Worm (Caenorhabditis elegans) whole organism, late embryonic: Measurements from ENCODE around the gene C35D6.4.

Experiments
- C08G9.2 ChIP-seq: sonication (generic microtip); optimal IDR thresholded peaks from 2 replicates; lab custom pipeline; 2016; ENCODE audit warnings: mild to moderate bottlenecking, missing genetic modification characterization, moderate library complexity, missing compliant biosample characterization
- C38D4.7 ChIP-seq: fragments of 200-800 bp; sonication (Bioruptor generic); optimal IDR thresholded peaks from 2 replicates; lab custom pipeline; 2018; ENCODE audit warnings: mild to moderate bottlenecking, missing genetic modification characterization, moderate library complexity, missing compliant biosample characterization
- F13H6.1 ChIP-seq: sonication (generic microtip); optimal IDR thresholded peaks from 2 replicates; lab custom pipeline; 2016; ENCODE audit warnings: missing genetic modification characterization, missing compliant biosample characterization
- K02D7.2 ChIP-seq: sonication (generic microtip); optimal IDR thresholded peaks from 2 replicates; lab custom pipeline; 2017; ENCODE audit warnings: mild to moderate bottlenecking, missing genetic modification characterization, missing compliant biosample characterization
- T23F11.4 ChIP-seq: fragments of 200-800 bp; sonication (Bioruptor generic); optimal IDR thresholded peaks from 2 replicates; lab custom pipeline; 2018; ENCODE audit warnings: mild to moderate bottlenecking, missing genetic modification characterization, missing compliant biosample characterization
- Y22D7AL.16 ChIP-seq: sonication (generic microtip); optimal IDR thresholded peaks from 2 replicates; lab custom pipeline; 2016; ENCODE audit warnings: missing genetic modification characterization, missing compliant biosample characterization
- ahr-1 ChIP-seq: sonication (generic microtip); optimal IDR thresholded peaks from 2 replicates; lab custom pipeline; 2016; ENCODE audit warnings: missing genetic modification characterization, missing compliant biosample characterization
- ceh-14 ChIP-seq: sonication (generic microtip); optimal IDR thresholded peaks from 2 replicates; lab custom pipeline; 2016; ENCODE audit warnings: missing genotype, missing genetic modification characterization, missing compliant biosample characterization
- ceh-18 ChIP-seq: sonication (generic microtip); optimal IDR thresholded peaks from 2 replicates; lab custom pipeline; 2016; ENCODE audit warnings: missing genetic modification characterization, missing compliant biosample characterization
- ceh-2 ChIP-seq: sonication (generic microtip); optimal IDR thresholded peaks from 2 replicates; lab custom pipeline; 2016; ENCODE audit warnings: missing genotype, missing genetic modification characterization, missing compliant biosample characterization
- ceh-24 ChIP-seq: sonication (generic microtip); optimal IDR thresholded peaks from 2 replicates; lab custom pipeline; 2016; ENCODE audit warnings: mild to moderate bottlenecking, missing genetic modification characterization, missing compliant biosample characterization
- ceh-30 ChIP-seq: fragments of 150-350 bp; optimal IDR thresholded peaks from 2 replicates; lab custom pipeline; 2014; ENCODE audit warnings: missing biosample characterization, missing genetic modification characterization
- ceh-31 ChIP-seq: sonication (generic microtip); optimal IDR thresholded peaks from 2 replicates; lab custom pipeline; 2016; ENCODE audit warnings: missing genetic modification characterization, missing compliant biosample characterization
- ceh-34 ChIP-seq: sonication (generic microtip); optimal IDR thresholded peaks from 2 replicates; lab custom pipeline; 2016; ENCODE audit warnings: mild to moderate bottlenecking, missing genetic modification characterization, missing compliant biosample characterization
- ceh-45 ChIP-seq: fragments of 200-800 bp; sonication (Bioruptor generic); IDR thresholded peaks from 2 replicates; pipeline ENCODE4 v1.3.6; 2022; ENCODE audit warnings: missing genetic modification reagents, missing genetic modification characterization, missing compliant biosample characterization
- ceh-6 ChIP-seq: fragments of 200-800 bp; sonication (Bioruptor generic); optimal IDR thresholded peaks from 2 replicates; lab custom pipeline; 2018; ENCODE audit warnings: mild to moderate bottlenecking, missing genetic modification characterization, missing compliant biosample characterization
- ceh-9 ChIP-seq: sonication (generic microtip); optimal IDR thresholded peaks from 2 replicates; lab custom pipeline; 2016; ENCODE audit warnings: mild to moderate bottlenecking, missing genetic modification characterization, inconsistent platforms, missing compliant biosample characterization
- che-1 ChIP-seq: sonication (generic microtip); optimal IDR thresholded peaks from 2 replicates; lab custom pipeline; 2016; ENCODE audit warnings: mild to moderate bottlenecking, missing genetic modification characterization, missing compliant biosample characterization
- dmd-4 ChIP-seq: sonication (generic microtip); optimal IDR thresholded peaks from 2 replicates; lab custom pipeline; 2016; ENCODE audit warnings: borderline replicate concordance, missing genetic modification characterization, missing compliant biosample characterization
- dve-1 ChIP-seq: sonication (generic microtip); optimal IDR thresholded peaks from 2 replicates; lab custom pipeline; 2017; ENCODE audit warnings: antibody characterized with exemption, mild to moderate bottlenecking, missing genetic modification characterization, missing compliant biosample characterization
- elt-4 ChIP-seq: sonication (generic microtip); optimal IDR thresholded peaks from 2 replicates; lab custom pipeline; 2016; ENCODE audit warnings: missing genetic modification characterization, missing compliant biosample characterization
- ets-4 ChIP-seq: sonication (generic microtip); optimal IDR thresholded peaks from 2 replicates; lab custom pipeline; 2016; ENCODE audit warnings: missing genetic modification characterization, missing compliant biosample characterization
- fax-1 ChIP-seq: sonication (generic microtip); optimal IDR thresholded peaks from 2 replicates; lab custom pipeline; 2016; ENCODE audit warnings: missing genotype, missing genetic modification characterization, missing compliant biosample characterization
- fkh-10 ChIP-seq: fragments of 150-350 bp; optimal IDR thresholded peaks from 2 replicates; lab custom pipeline; 2014; ENCODE audit warnings: missing biosample characterization, missing genetic modification reagents, missing genetic modification characterization
- fkh-6 ChIP-seq: sonication (generic microtip); optimal IDR thresholded peaks from 2 replicates; lab custom pipeline; 2016; ENCODE audit warnings: missing genetic modification characterization, missing compliant biosample characterization
- hlh-13 ChIP-seq: fragments of 200-800 bp; sonication (Bioruptor generic); optimal IDR thresholded peaks from 2 replicates; lab custom pipeline; 2018; ENCODE audit warnings: mild to moderate bottlenecking, missing genetic modification characterization, missing compliant biosample characterization
- hlh-30 ChIP-seq: sonication (generic microtip); optimal IDR thresholded peaks from 2 replicates; lab custom pipeline; 2017; ENCODE audit warnings: antibody characterized with exemption, missing genetic modification characterization, missing compliant biosample characterization; ENCODE audit not compliant: insufficient read depth
- hlh-6 ChIP-seq: sonication (generic microtip); optimal IDR thresholded peaks from 2 replicates; lab custom pipeline; 2016; ENCODE audit warnings: missing genotype, missing genetic modification characterization, missing compliant biosample characterization
- lin-11 ChIP-seq: fragments of 200-800 bp; sonication (Bioruptor generic); optimal IDR thresholded peaks from 2 replicates; lab custom pipeline; 2018; ENCODE audit warnings: mild to moderate bottlenecking, missing genetic modification characterization, missing compliant biosample characterization
- mec-3 ChIP-seq: sonication (generic microtip); optimal IDR thresholded peaks from 2 replicates; lab custom pipeline; 2016; ENCODE audit warnings: borderline replicate concordance, missing genetic modification characterization, missing compliant biosample characterization
- nfya-1 ChIP-seq: sonication (generic microtip); optimal IDR thresholded peaks from 2 replicates; lab custom pipeline; 2017; ENCODE audit warnings: missing genetic modification characterization, mild to moderate bottlenecking, missing compliant biosample characterization, antibody characterized with exemption, moderate library complexity
- nhr-11 ChIP-seq: fragments of 150-350 bp; optimal IDR thresholded peaks from 2 replicates; lab custom pipeline; 2014; ENCODE audit warnings: missing biosample characterization, missing genetic modification characterization
- pat-9 ChIP-seq: fragments of 200-800 bp; sonication (Bioruptor generic); optimal IDR thresholded peaks from 2 replicates; lab custom pipeline; 2018; ENCODE audit warnings: mild to moderate bottlenecking, missing genetic modification characterization, moderate library complexity, missing compliant biosample characterization
- pqm-1 ChIP-seq: sonication (generic microtip); optimal IDR thresholded peaks from 2 replicates; lab custom pipeline; 2016; ENCODE audit warnings: missing genetic modification characterization, missing compliant biosample characterization
- sox-4 ChIP-seq: sonication (generic microtip); optimal IDR thresholded peaks from 2 replicates; lab custom pipeline; 2017; ENCODE audit warnings: mild to moderate bottlenecking, missing genetic modification characterization, inconsistent platforms, missing compliant biosample characterization
- tbx-2 ChIP-seq: sonication (generic microtip); optimal IDR thresholded peaks from 2 replicates; lab custom pipeline; 2016; ENCODE audit warnings: missing genetic modification characterization, missing compliant biosample characterization
- ttx-3 ChIP-seq: sonication (generic microtip); optimal IDR thresholded peaks from 2 replicates; lab custom pipeline; 2016; ENCODE audit warnings: missing genetic modification reagents, missing genetic modification characterization, missing compliant biosample characterization
- unc-3 ChIP-seq, 2 experiments: fragments of 200-800 bp in 1 of 2; sonication (Bioruptor generic) in 1 of 2; sonication (generic microtip) in 1 of 2; conservative IDR thresholded peaks in 1 of 2; optimal IDR thresholded peaks in 1 of 2; 2 replicates each; pipeline versions ENCODE4 v1.3.6 to Lab custom; 2016 to 2022; ENCODE audit warnings: missing compliant biosample characterization in 2 of 2, missing genetic modification characterization in 2 of 2, missing genetic modification reagents in 1 of 2
- unc-42 ChIP-seq: sonication (generic microtip); optimal IDR thresholded peaks from 2 replicates; lab custom pipeline; 2016; ENCODE audit warnings: missing genotype, missing genetic modification characterization, missing compliant biosample characterization
- unc-55 ChIP-seq: sonication (generic microtip); optimal IDR thresholded peaks from 2 replicates; lab custom pipeline; 2017; ENCODE audit warnings: missing biosample characterization, missing genetic modification reagents, missing genetic modification characterization
- ztf-16 ChIP-seq: sonication (generic microtip); optimal IDR thresholded peaks from 2 replicates; lab custom pipeline; 2017; ENCODE audit warnings: missing genetic modification characterization, missing compliant biosample characterization

The C35D6.4 gene

DNA sequence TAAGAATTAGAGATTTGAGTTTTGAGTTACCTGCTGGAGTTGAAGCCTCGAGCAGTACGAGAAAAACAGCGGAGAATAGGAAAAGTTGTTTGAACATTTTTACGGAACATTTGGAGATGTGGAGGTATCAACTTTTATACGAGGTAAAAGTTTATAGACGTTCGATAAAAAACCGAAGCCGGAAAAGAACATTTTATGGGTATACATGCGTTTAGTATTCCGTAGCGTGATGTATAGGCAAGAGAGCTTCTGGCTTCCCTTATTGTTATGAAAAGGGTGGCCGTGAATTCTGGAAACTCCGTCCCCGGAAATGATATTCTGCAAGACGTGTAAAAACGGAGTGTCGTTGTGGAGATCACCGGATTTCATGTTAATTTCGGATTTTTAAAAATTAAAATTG, 30.4 kb upstream of the C35D6.4 start, which contains the start of gene K03D3.5:
K03D3.5 (minus strand) TSS at position 101 of the 400 bp plus-strand sequence.
- no peak for TF ChIP-seq nhr-11
- TF ChIP-seq ceh-6 (GFP tag; lab: Kevin White, UChicago): no peak
- no peak for TF ChIP-seq pat-9 (tag; lab: Kevin White, UChicago)
- no peak for TF ChIP-seq dve-1
- TF ChIP-seq F13H6.1 (tag; lab: Kevin White, UChicago): no peak
- TF ChIP-seq ztf-16 (tag; lab: Kevin White, UChicago): no peak
- TF ChIP-seq hlh-6 (tag; lab: Kevin White, UChicago): no peak
- TF ChIP-seq ahr-1: no peak
- no peak for TF ChIP-seq Y22D7AL.16 (tag; lab: Kevin White, UChicago)
- no peak for TF ChIP-seq K02D7.2 (tag; lab: Kevin White, UChicago)
- TF ChIP-seq fax-1 (tag; lab: Kevin White, UChicago): no peak
- no peak for TF ChIP-seq hlh-13 (GFP tag; lab: Kevin White, UChicago)
- no peak for TF ChIP-seq hlh-30 (tag; lab: Kevin White, UChicago)
- no peak for TF ChIP-seq unc-55
- no peak for TF ChIP-seq unc-3 (GFP tag; conservative IDR thresholded peaks at IDR 0.05; lab: Robert Waterston, UW)
- no peak for TF ChIP-seq unc-3 (tag; optimal IDR thresholded peaks at IDR 0.05; lab: Kevin White, UChicago)
- no peak for TF ChIP-seq mec-3 (tag; lab: Kevin White, UChicago)
- TF ChIP-seq ceh-24 (tag; lab: Kevin White, UChicago): no peak
- TF ChIP-seq che-1 (tag; lab: Kevin White, UChicago): no peak
- no peak for TF ChIP-seq elt-4 (tag; lab: Kevin White, UChicago)
- no peak for TF ChIP-seq C08G9.2

DNA sequence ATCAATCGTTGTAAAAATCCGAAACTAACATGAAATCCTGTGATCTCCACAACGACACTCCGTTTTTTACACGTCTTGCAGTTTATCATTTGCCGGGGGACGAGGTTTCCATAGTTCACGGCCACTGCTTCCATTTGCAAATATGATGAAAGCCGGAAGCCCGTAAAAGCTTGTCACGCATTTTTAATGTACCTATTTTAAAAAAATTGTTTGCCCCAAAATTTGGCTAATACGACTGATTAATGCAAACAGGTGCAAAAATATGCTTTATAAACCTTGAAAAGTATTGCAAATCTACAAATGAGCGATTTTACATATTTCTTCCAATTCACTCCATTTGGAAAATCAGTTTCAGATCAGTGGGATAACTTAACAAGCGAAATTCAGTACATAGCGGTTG, 29.9 kb upstream of the C35D6.4 start, which contains the start of gene srz-61:
srz-61 (plus strand) TSS at position 301 of the 400 bp plus-strand sequence.
- TF ChIP-seq ceh-24 (tag; lab: Kevin White, UChicago) (no peak), sox-4 (tag; lab: Kevin White, UChicago) (no peak), Y22D7AL.16 (tag; lab: Kevin White, UChicago) (no peak), fkh-10 (GFP tag; lab: Kevin White, UChicago) (no peak), ets-4 (tag; lab: Kevin White, UChicago) (no peak), ceh-34 (no peak), dmd-4 (tag; lab: Kevin White, UChicago) (no peak), pqm-1 (tag; lab: Kevin White, UChicago) (no peak), K02D7.2 (tag; lab: Kevin White, UChicago) (no peak), nfya-1 (no peak), tbx-2 (tag; lab: Kevin White, UChicago) (no peak)

DNA sequence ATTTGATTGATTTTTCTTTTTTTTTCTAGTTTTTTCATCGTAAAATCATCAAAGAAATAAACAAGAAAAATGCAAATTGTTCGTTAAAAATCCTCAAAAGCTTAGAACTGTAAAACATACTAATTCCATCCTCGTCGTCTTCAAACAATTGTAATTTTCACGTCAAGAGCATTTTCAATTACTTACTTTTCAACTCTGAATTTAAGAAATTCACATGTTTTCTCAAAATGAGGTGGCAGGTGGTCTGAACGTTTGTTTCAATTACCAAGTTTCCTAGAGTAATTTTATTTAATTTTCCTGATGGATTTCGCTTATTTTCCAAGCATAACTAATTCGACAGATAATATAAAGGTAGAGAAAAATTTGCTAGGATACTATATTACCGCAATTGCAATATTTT, 27.4 kb upstream of the C35D6.4 start, which contains the start of gene srz-104:
srz-104 (plus strand) TSS at position 301 of the 400 bp plus-strand sequence.
- TF ChIP-seq fax-1 (tag; lab: Kevin White, UChicago): no peak
- no peak for TF ChIP-seq fkh-6 (tag; lab: Kevin White, UChicago)
- TF ChIP-seq pat-9 (tag; lab: Kevin White, UChicago): no peak
- TF ChIP-seq ceh-34: no peak
- no peak for TF ChIP-seq T23F11.4 (GFP tag; lab: Kevin White, UChicago)
- no peak for TF ChIP-seq ceh-9 (tag; lab: Kevin White, UChicago)
- TF ChIP-seq ahr-1: no peak
- no peak for TF ChIP-seq ceh-14 (tag; lab: Kevin White, UChicago)
- no peak for TF ChIP-seq ceh-30 (tag; lab: Kevin White, UChicago)
- no peak for TF ChIP-seq unc-42 (tag; lab: Kevin White, UChicago)
- no peak for TF ChIP-seq ceh-45 (GFP tag; lab: Robert Waterston, UW)
- TF ChIP-seq ceh-2 (tag; lab: Kevin White, UChicago): no peak
- TF ChIP-seq ceh-18: no peak
- no peak for TF ChIP-seq ttx-3 (tag; lab: Kevin White, UChicago)
- no peak for TF ChIP-seq ceh-31 (tag; lab: Kevin White, UChicago)
- no peak for TF ChIP-seq hlh-30 (tag; lab: Kevin White, UChicago)
- no peak for TF ChIP-seq lin-11 (tag; lab: Kevin White, UChicago)
- TF ChIP-seq fkh-10 (GFP tag; lab: Kevin White, UChicago): no peak
- TF ChIP-seq C38D4.7 (GFP tag; lab: Kevin White, UChicago): no peak
- TF ChIP-seq K02D7.2 (tag; lab: Kevin White, UChicago): no peak
